Worm (Caenorhabditis elegans) whole organism, young adult: ENCODE measurements around the gene C36A4.4.

Experiments
- B0336.3 ChIP-seq: fragments of 200-800 bp; sonication (Bioruptor generic); IDR thresholded peaks from 2 replicates; pipeline ENCODE4 v1.3.6; 2022; ENCODE audit warnings: missing genetic modification characterization, missing compliant biosample characterization
- F10E7.11 ChIP-seq: sonication (generic microtip); optimal IDR thresholded peaks from 2 replicates; lab custom pipeline; 2017; ENCODE audit warnings: mild to moderate bottlenecking, missing genetic modification characterization, moderate library complexity, missing compliant biosample characterization
- F22D6.2 ChIP-seq: sonication (generic microtip); optimal IDR thresholded peaks from 2 replicates; lab custom pipeline; 2016; ENCODE audit warnings: mild to moderate bottlenecking, missing genetic modification characterization, missing compliant biosample characterization
- F33H1.4 ChIP-seq: fragments of 200-800 bp; sonication (Bioruptor generic); IDR thresholded peaks from 2 replicates; pipeline ENCODE4 v1.3.6; 2022; ENCODE audit warnings: missing genetic modification reagents, missing genetic modification characterization, missing compliant biosample characterization
- F37B4.10 ChIP-seq: fragments of 200-800 bp; sonication (Bioruptor generic); IDR thresholded peaks from 2 replicates; pipeline ENCODE4 v1.3.6; 2022; ENCODE audit warnings: missing genetic modification characterization, missing compliant biosample characterization
- F52B5.7 ChIP-seq: sonication (generic microtip); optimal IDR thresholded peaks from 2 replicates; lab custom pipeline; 2016; ENCODE audit warnings: mild to moderate bottlenecking, missing genetic modification characterization, missing compliant biosample characterization
- K12H6.12 ChIP-seq: fragments of 200-800 bp; sonication (Bioruptor generic); optimal IDR thresholded peaks from 2 replicates; lab custom pipeline; 2018; ENCODE audit warnings: mild to moderate bottlenecking, missing genetic modification characterization, missing compliant biosample characterization
- Y95B8A.8 ChIP-seq: fragments of 200-800 bp; sonication (Bioruptor generic); IDR thresholded peaks from 2 replicates; pipeline ENCODE4 v1.3.6; 2022; ENCODE audit warnings: missing genetic modification reagents, missing genetic modification characterization, missing compliant biosample characterization
- aptf-2 ChIP-seq: fragments of 200-800 bp; sonication (Bioruptor generic); conservative IDR thresholded peaks from 2 replicates; pipeline ENCODE4 v1.3.6; 2022; ENCODE audit warnings: missing genetic modification reagents, missing genetic modification characterization, missing compliant biosample characterization
- aptf-3 ChIP-seq: fragments of 200-800 bp; sonication (Bioruptor generic); IDR thresholded peaks from 2 replicates; pipeline ENCODE4 v1.3.6; 2022; ENCODE audit warnings: missing genetic modification characterization, missing compliant biosample characterization
- atf-7 ChIP-seq: sonication (generic microtip); optimal IDR thresholded peaks from 2 replicates; lab custom pipeline; 2017; ENCODE audit warnings: mild to moderate bottlenecking, missing genetic modification characterization, missing compliant biosample characterization
- attf-5 ChIP-seq: fragments of 200-800 bp; sonication (Bioruptor generic); optimal IDR thresholded peaks from 2 replicates; lab custom pipeline; 2018; ENCODE audit warnings: mild to moderate bottlenecking, missing genetic modification characterization, missing compliant biosample characterization
- attf-6 ChIP-seq: fragments of 200-800 bp; sonication (Bioruptor generic); IDR thresholded peaks from 2 replicates; pipeline ENCODE4 v1.3.6; 2022; ENCODE audit warnings: missing genetic modification reagents, missing genetic modification characterization, missing compliant biosample characterization
- ccch-3 ChIP-seq: fragments of 200-800 bp; sonication (Bioruptor generic); optimal IDR thresholded peaks from 2 replicates; lab custom pipeline; 2018; ENCODE audit warnings: mild to moderate bottlenecking, missing genetic modification characterization, missing compliant biosample characterization
- ceh-40 ChIP-seq: fragments of 200-800 bp; sonication (Bioruptor generic); IDR thresholded peaks from 2 replicates; pipeline ENCODE4 v1.3.6; 2022; ENCODE audit warnings: missing genetic modification characterization, missing compliant biosample characterization
- ceh-58 ChIP-seq: fragments of 200-800 bp; sonication (Bioruptor generic); IDR thresholded peaks from 2 replicates; pipeline ENCODE4 v1.3.6; 2022; ENCODE audit warnings: missing genetic modification characterization, missing compliant biosample characterization
- ceh-91 ChIP-seq: fragments of 200-800 bp; sonication (Bioruptor generic); IDR thresholded peaks from 2 replicates; pipeline ENCODE4 v1.3.6; 2022; ENCODE audit warnings: missing genetic modification reagents, missing genetic modification characterization, missing compliant biosample characterization
- die-1 ChIP-seq: sonication (generic microtip); optimal IDR thresholded peaks from 2 replicates; lab custom pipeline; 2016; ENCODE audit warnings: missing genotype, mild to moderate bottlenecking, missing genetic modification characterization, missing compliant biosample characterization
- dpff-1 ChIP-seq: sonication (generic microtip); optimal IDR thresholded peaks from 2 replicates; lab custom pipeline; 2017; ENCODE audit warnings: mild to moderate bottlenecking, missing genetic modification characterization, missing compliant biosample characterization
- dpl-1 ChIP-seq: fragments of 150-350 bp; optimal IDR thresholded peaks from 2 replicates; lab custom pipeline; 2014; ENCODE audit warnings: missing biosample characterization, missing genetic modification reagents, missing genetic modification characterization
- efl-1 ChIP-seq: fragments of 150-350 bp; optimal IDR thresholded peaks from 2 replicates; lab custom pipeline; 2014; ENCODE audit warnings: missing biosample characterization, missing genetic modification reagents, missing genetic modification characterization
- egl-18 ChIP-seq: fragments of 200-800 bp; sonication (Bioruptor generic); IDR thresholded peaks from 2 replicates; pipeline ENCODE4 v1.3.6; 2022; ENCODE audit warnings: missing genetic modification reagents, missing genetic modification characterization, missing compliant biosample characterization
- egl-44 ChIP-seq: fragments of 200-800 bp; sonication (Bioruptor generic); IDR thresholded peaks from 2 replicates; pipeline ENCODE4 v1.3.6; 2022; ENCODE audit warnings: missing genetic modification reagents, missing genetic modification characterization, missing compliant biosample characterization
- egrh-3 ChIP-seq: fragments of 200-800 bp; sonication (Bioruptor generic); IDR thresholded peaks from 2 replicates; pipeline ENCODE4 v1.3.6; 2022; ENCODE audit warnings: missing genetic modification reagents, missing genetic modification characterization, missing compliant biosample characterization
- gei-17 ChIP-seq: fragments of 200-800 bp; sonication (Bioruptor generic); optimal IDR thresholded peaks from 2 replicates; lab custom pipeline; 2018; ENCODE audit warnings: mild to moderate bottlenecking, missing genetic modification characterization, missing compliant biosample characterization
- him-1 ChIP-seq: sonication (generic microtip); optimal IDR thresholded peaks from 2 replicates; lab custom pipeline; 2016; ENCODE audit warnings: missing genotype, missing genetic modification reagents, missing genetic modification characterization, missing compliant biosample characterization
- hmg-1.2 ChIP-seq: fragments of 200-800 bp; sonication (Bioruptor generic); IDR thresholded peaks from 2 replicates; pipeline ENCODE4 v1.3.6; 2022; ENCODE audit warnings: missing genetic modification reagents, missing genetic modification characterization, missing compliant biosample characterization
- let-526 ChIP-seq: fragments of 200-800 bp; sonication (Bioruptor generic); IDR thresholded peaks from 2 replicates; pipeline ENCODE4 v1.3.6; 2022; ENCODE audit warnings: missing genetic modification reagents, missing genetic modification characterization, missing compliant biosample characterization
- let-607 ChIP-seq, 2 experiments: fragments of 200-800 bp in 1 of 2; sonication (Bioruptor generic) in 1 of 2; sonication (generic microtip) in 1 of 2; optimal IDR thresholded peaks; 2 replicates each; lab custom pipeline; 2016 to 2018; ENCODE audit warnings: mild to moderate bottlenecking in 2 of 2, missing compliant biosample characterization in 2 of 2, missing genetic modification characterization in 2 of 2, moderate library complexity in 2 of 2, missing genotype in 1 of 2
- lin-40 ChIP-seq: sonication (generic microtip); optimal IDR thresholded peaks from 2 replicates; lab custom pipeline; 2016; ENCODE audit warnings: missing genetic modification characterization, mild to moderate bottlenecking, missing compliant biosample characterization, missing genotype, missing genetic modification reagents
- lsl-1 ChIP-seq: fragments of 200-800 bp; sonication (Bioruptor generic); optimal IDR thresholded peaks from 2 replicates; lab custom pipeline; 2018; ENCODE audit warnings: mild to moderate bottlenecking, missing genetic modification characterization, moderate library complexity, missing compliant biosample characterization
- madf-3 ChIP-seq: fragments of 200-800 bp; sonication (Bioruptor generic); IDR thresholded peaks from 2 replicates; pipeline ENCODE4 v1.3.6; 2022; ENCODE audit warnings: missing genetic modification reagents, missing genetic modification characterization, missing compliant biosample characterization
- madf-8 ChIP-seq: fragments of 200-800 bp; sonication (Bioruptor generic); conservative IDR thresholded peaks from 2 replicates; pipeline ENCODE4 v1.3.6; 2022; ENCODE audit warnings: missing genetic modification reagents, missing genetic modification characterization, missing compliant biosample characterization
- mel-28 ChIP-seq: sonication (generic microtip); optimal IDR thresholded peaks from 2 replicates; lab custom pipeline; 2016; ENCODE audit warnings: borderline replicate concordance, mild to moderate bottlenecking, missing genetic modification characterization, missing compliant biosample characterization
- mes-4 ChIP-seq: sonication (generic microtip); optimal IDR thresholded peaks from 2 replicates; lab custom pipeline; 2016; ENCODE audit warnings: missing genotype, missing genetic modification characterization, missing compliant biosample characterization
- nhr-120 ChIP-seq: fragments of 200-800 bp; sonication (Bioruptor generic); IDR thresholded peaks from 2 replicates; pipeline ENCODE4 v1.3.6; 2022; ENCODE audit warnings: missing genetic modification characterization, missing compliant biosample characterization
- nhr-27 ChIP-seq: fragments of 200-800 bp; sonication (Bioruptor generic); optimal IDR thresholded peaks from 2 replicates; lab custom pipeline; 2018; ENCODE audit warnings: mild to moderate bottlenecking, missing genetic modification characterization, moderate library complexity, missing compliant biosample characterization
- pha-4 ChIP-seq: fragments of 150-350 bp; sonication (generic microtip); optimal IDR thresholded peaks from 2 replicates; lab custom pipeline; 2014; ENCODE audit warnings: missing biosample characterization, missing genetic modification reagents, missing genetic modification characterization
- sdz-38 ChIP-seq: sonication (generic microtip); optimal IDR thresholded peaks from 2 replicates; lab custom pipeline; 2016; ENCODE audit warnings: missing genotype, missing genetic modification characterization, missing compliant biosample characterization
- sea-2 ChIP-seq: fragments of 200-800 bp; sonication (Bioruptor generic); IDR thresholded peaks from 2 replicates; pipeline ENCODE4 v1.3.6; 2022; ENCODE audit warnings: missing genetic modification characterization, missing compliant biosample characterization
- snpc-3.4 ChIP-seq: sonication (generic microtip); optimal IDR thresholded peaks from 2 replicates; lab custom pipeline; 2017; ENCODE audit warnings: missing genetic modification characterization, mild to moderate bottlenecking, missing compliant biosample characterization, antibody characterized with exemption, moderate library complexity, missing genotype, missing genetic modification reagents
- sptf-2 ChIP-seq: fragments of 200-800 bp; sonication (Bioruptor generic); optimal IDR thresholded peaks from 2 replicates; lab custom pipeline; 2018; ENCODE audit warnings: mild to moderate bottlenecking, missing genetic modification characterization, missing compliant biosample characterization
- tbp1 ChIP-seq: fragments of 200-800 bp; sonication (Bioruptor generic); optimal IDR thresholded peaks from 2 replicates; lab custom pipeline; 2018; ENCODE audit warnings: mild to moderate bottlenecking, missing genetic modification characterization, missing compliant biosample characterization
- zim-3 ChIP-seq: sonication (generic microtip); optimal IDR thresholded peaks from 2 replicates; lab custom pipeline; 2017; ENCODE audit warnings: mild to moderate bottlenecking, missing genetic modification characterization, moderate library complexity, missing compliant biosample characterization
- ztf-22 ChIP-seq: fragments of 200-800 bp; sonication (Bioruptor generic); optimal IDR thresholded peaks from 2 replicates; lab custom pipeline; 2018; ENCODE audit warnings: mild to moderate bottlenecking, missing genetic modification characterization, moderate library complexity, missing compliant biosample characterization
- ztf-25 ChIP-seq: fragments of 200-800 bp; sonication (Bioruptor generic); IDR thresholded peaks from 2 replicates; pipeline ENCODE4 v1.3.6; 2022; ENCODE audit warnings: missing genetic modification reagents, missing genetic modification characterization, missing compliant biosample characterization
- ztf-26 ChIP-seq: sonication (generic microtip); optimal IDR thresholded peaks from 2 replicates; lab custom pipeline; 2017; ENCODE audit warnings: missing genetic modification characterization, missing compliant biosample characterization
- ztf-28 ChIP-seq: fragments of 200-800 bp; sonication (Bioruptor generic); IDR thresholded peaks from 2 replicates; pipeline ENCODE4 v1.3.6; 2022; ENCODE audit warnings: missing genetic modification reagents, missing genetic modification characterization, missing compliant biosample characterization
- ztf-6 ChIP-seq: fragments of 200-800 bp; sonication (Bioruptor generic); IDR thresholded peaks from 2 replicates; pipeline ENCODE4 v1.3.6; 2022; ENCODE audit warnings: missing genetic modification reagents, missing genetic modification characterization, missing compliant biosample characterization

Gene C36A4.4

DNA sequence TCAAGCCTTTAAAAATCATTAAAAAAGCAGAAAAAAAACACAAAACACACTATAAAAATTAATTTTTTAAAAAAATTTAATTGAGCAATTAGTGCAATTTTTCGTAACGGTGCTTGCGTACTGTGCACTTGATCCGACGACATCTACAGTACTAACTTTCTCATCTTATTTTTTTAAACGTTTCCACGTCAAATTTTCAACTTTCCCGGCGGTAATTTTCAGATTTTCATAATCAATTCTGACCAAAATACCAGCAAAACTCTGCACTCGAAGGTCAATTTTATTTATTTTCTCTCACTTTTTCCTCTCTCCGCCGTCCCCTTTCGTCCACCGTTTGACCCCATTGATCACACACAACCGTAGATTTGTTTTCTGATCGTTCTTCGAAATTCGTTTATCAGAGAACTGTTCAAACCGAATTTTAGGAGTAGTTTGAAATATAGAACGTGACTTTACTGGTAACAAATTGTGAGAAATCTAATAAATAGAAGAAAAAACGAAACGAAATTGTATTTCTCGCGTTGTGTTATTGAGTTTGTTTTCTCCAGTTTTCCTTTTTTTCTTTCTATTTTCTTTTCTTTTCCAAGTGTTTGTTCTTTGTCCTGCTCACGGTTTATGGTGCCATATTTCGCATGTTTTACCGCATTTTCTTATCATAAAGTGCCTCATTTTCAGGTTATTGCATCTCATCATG is 20.5 kb upstream of the C36A4.4 start, which contains the start of gene acs-19 (continued):
- TF ChIP-seq sdz-38 (tag; lab: Kevin White, UChicago): no peak
- TF ChIP-seq snpc-3.4 (tag; lab: Kevin White, UChicago): no peak
- peak; percentile 30 for TF ChIP-seq F52B5.7 (tag; lab: Kevin White, UChicago)
- TF ChIP-seq F33H1.4 (GFP tag; lab: Robert Waterston, UW): peak; percentile 35
- TF ChIP-seq ceh-91 (GFP tag; lab: Robert Waterston, UW): no peak
- TF ChIP-seq ztf-28 (GFP tag; lab: Robert Waterston, UW): no peak
- TF ChIP-seq Y95B8A.8 (GFP tag; lab: Robert Waterston, UW): no peak
- no peak for TF ChIP-seq hmg-1.2 (GFP tag; lab: Robert Waterston, UW)
- no peak for TF ChIP-seq zim-3
- TF ChIP-seq madf-3 (GFP tag; lab: Robert Waterston, UW): 0 out of 2 replicates have a peak, but pooled peaks have one; percentile 22
- TF ChIP-seq dpff-1 (tag; lab: Kevin White, UChicago): no peak
- TF ChIP-seq egl-44 (GFP tag; lab: Robert Waterston, UW): no peak
- TF ChIP-seq let-526 (GFP tag; lab: Robert Waterston, UW): no peak
- no peak for TF ChIP-seq tbp1 (GFP tag; lab: Kevin White, UChicago)
- no peak for TF ChIP-seq F22D6.2
- no peak for TF ChIP-seq atf-7 (tag; lab: Kevin White, UChicago)
- TF ChIP-seq K12H6.12 (tag; lab: Kevin White, UChicago): peak; percentile 53
- TF ChIP-seq mes-4 (tag; lab: Kevin White, UChicago): no peak
- no peak for TF ChIP-seq ztf-25
- no peak for TF ChIP-seq F37B4.10 (GFP tag; lab: Robert Waterston, UW)
- TF ChIP-seq mel-28 (tag; lab: Kevin White, UChicago): no peak
- TF ChIP-seq egl-18: no peak
- TF ChIP-seq gei-17 (GFP tag; lab: Kevin White, UChicago): no peak
- TF ChIP-seq sea-2: no peak
- TF ChIP-seq egrh-3 (GFP tag; lab: Robert Waterston, UW): no peak
- TF ChIP-seq dpl-1 (GFP tag; lab: Kevin White, UChicago): peak; percentile 40
- TF ChIP-seq lsl-1 (GFP tag; lab: Kevin White, UChicago): peak; percentile 59
- no peak for TF ChIP-seq ztf-22 (GFP tag; lab: Kevin White, UChicago)
- TF ChIP-seq let-607 (tag; optimal IDR thresholded peaks at IDR 0.05; lab: Kevin White, UChicago): no peak
- TF ChIP-seq him-1 (tag; lab: Kevin White, UChicago): no peak
- no peak for TF ChIP-seq B0336.3 (GFP tag; lab: Robert Waterston, UW)
- TF ChIP-seq attf-6 (GFP tag; lab: Robert Waterston, UW): no peak
- TF ChIP-seq madf-8 (GFP tag; lab: Robert Waterston, UW): peak; percentile 41; the same call in 1 of the 2 replicates
- no peak for TF ChIP-seq attf-5 (GFP tag; lab: Kevin White, UChicago)
- no peak for TF ChIP-seq ceh-40 (GFP tag; lab: Robert Waterston, UW)
- no peak for TF ChIP-seq nhr-120 (GFP tag; lab: Robert Waterston, UW)
- TF ChIP-seq lin-40 (tag; lab: Kevin White, UChicago): peak; percentile 19

DNA sequence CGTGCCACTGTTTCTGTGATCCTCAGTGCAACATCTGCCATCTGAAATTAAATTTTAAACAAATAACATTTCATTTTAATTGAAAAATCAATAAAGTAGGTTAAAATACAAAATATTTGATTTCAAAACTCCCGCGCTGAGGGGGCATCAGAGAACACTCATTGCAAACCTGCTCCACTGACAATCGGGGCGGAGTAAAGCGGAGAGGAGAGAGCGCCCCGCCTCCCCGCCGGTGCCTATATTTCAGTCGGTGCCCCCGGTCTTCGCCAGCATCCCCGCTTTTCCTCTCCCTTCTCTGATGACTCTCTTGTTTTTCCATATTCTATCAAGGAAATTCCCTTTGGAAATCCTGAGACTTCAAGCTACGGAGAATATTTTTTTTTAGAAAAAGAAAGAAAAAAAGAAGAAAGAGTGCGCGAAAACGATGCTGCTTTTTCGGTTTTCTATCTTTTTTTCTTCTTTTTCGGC is 19.5 kb upstream of the C36A4.4 start, which contains the start of gene brc-1:
TSS of gene brc-1 (minus strand) at position 51 of the 468 bp plus-strand sequence.
- TF ChIP-seq ztf-26 (tag; lab: Kevin White, UChicago) (peak; percentile 87), nhr-27 (tag; lab: Kevin White, UChicago) (no peak), ceh-58 (GFP tag; lab: Robert Waterston, UW) (no peak), F37B4.10 (GFP tag; lab: Robert Waterston, UW) (no peak), die-1 (no peak), sptf-2 (GFP tag; lab: Kevin White, UChicago) (no peak), ccch-3 (GFP tag; lab: Kevin White, UChicago) (no peak), pha-4 (no peak), egl-44 (GFP tag; lab: Robert Waterston, UW) (no peak), aptf-3 (GFP tag; lab: Robert Waterston, UW) (no peak), efl-1 (GFP tag; lab: Kevin White, UChicago) (peak; percentile 67), aptf-2 (GFP tag; lab: Robert Waterston, UW) (no peak), F10E7.11 (tag; lab: Kevin White, UChicago) (no peak), ztf-6 (GFP tag; lab: Robert Waterston, UW) (peak; percentile 14; the same call in 1 of the 2 replicates)
